Worm (Caenorhabditis elegans) whole organism, L4 larva: ENCODE measurements around the gene T14B4.9.

ENCODE experiments used
- ama-1 ChIP-seq: fragments of 150-350 bp; optimal IDR thresholded peaks from 2 replicates; lab custom pipeline; 2014; ENCODE audit warnings: inconsistent platforms, mixed read lengths
- dmd-9 ChIP-seq: fragments of 200-800 bp; sonication (Bioruptor generic); IDR thresholded peaks from 2 replicates; pipeline ENCODE4 v1.3.6; 2022; ENCODE audit warnings: missing genetic modification reagents, missing genetic modification characterization, missing compliant biosample characterization
- fkh-10 ChIP-seq: fragments of 150-350 bp; optimal IDR thresholded peaks from 2 replicates; lab custom pipeline; 2014; ENCODE audit warnings: missing biosample characterization, missing genetic modification reagents, missing genetic modification characterization
- hmg-1.1 ChIP-seq: fragments of 200-800 bp; sonication (Bioruptor generic); IDR thresholded peaks from 2 replicates; pipeline ENCODE4 v1.3.6; 2022; ENCODE audit warnings: missing genetic modification reagents, missing genetic modification characterization, missing compliant biosample characterization
- mep-1 ChIP-seq: fragments of 150-350 bp; sonication (generic microtip); optimal IDR thresholded peaks from 3 replicates; lab custom pipeline; 2014; ENCODE audit warnings: missing biosample characterization, missing genetic modification characterization
- mxl-2 ChIP-seq: fragments of 200-800 bp; sonication (Bioruptor generic); conservative IDR thresholded peaks from 2 replicates; pipeline ENCODE4 v1.3.6; 2022; ENCODE audit warnings: missing genetic modification reagents, missing genetic modification characterization, missing compliant biosample characterization
- snpc-4 ChIP-seq: fragments of 150-350 bp; optimal IDR thresholded peaks from 2 replicates; lab custom pipeline; 2014; ENCODE audit warnings: missing biosample characterization, missing genetic modification characterization
- zfp-3 ChIP-seq: fragments of 200-800 bp; sonication (Bioruptor generic); conservative IDR thresholded peaks from 2 replicates; pipeline ENCODE4 v1.3.6; 2022; ENCODE audit warnings: missing genetic modification reagents, missing genetic modification characterization, missing compliant biosample characterization
- zip-2 ChIP-seq: fragments of 150-350 bp; optimal IDR thresholded peaks from 2 replicates; lab custom pipeline; 2014; ENCODE audit warnings: missing biosample characterization, missing genetic modification characterization
- ztf-11 ChIP-seq: fragments of 150-350 bp; optimal IDR thresholded peaks from 2 replicates; lab custom pipeline; 2014; ENCODE audit warnings: missing biosample characterization, missing genetic modification characterization

- no peak for TF ChIP-seq mep-1 (tag; lab: Kevin White, UChicago)
- TF ChIP-seq mxl-2 (GFP tag; lab: Robert Waterston, UW) = no peak
- TF ChIP-seq ama-1 (lab: Kevin White, UChicago) = no peak
- TF ChIP-seq dmd-9 (GFP tag; lab: Robert Waterston, UW) = no peak
- TF ChIP-seq hmg-1.1 (GFP tag; lab: Robert Waterston, UW) = no peak
- TF ChIP-seq zfp-3 (GFP tag; lab: Robert Waterston, UW) = no peak
- no peak for TF ChIP-seq ztf-11 (tag; lab: Kevin White, UChicago)
- no peak for TF ChIP-seq fkh-10 (GFP tag; lab: Kevin White, UChicago)
- no peak for TF ChIP-seq zip-2
- TF ChIP-seq snpc-4 (tag; lab: Kevin White, UChicago) = no peak
Observed at ce11 chrII:6712177-6712981, 21.2 kb downstream of the T14B4.9 start, which contains the start of the genes dpy-10 and T14B4.19.
